Worm (Caenorhabditis elegans): ENCODE data around the gene F15E6.4.

Gene F15E6.4

DNA sequence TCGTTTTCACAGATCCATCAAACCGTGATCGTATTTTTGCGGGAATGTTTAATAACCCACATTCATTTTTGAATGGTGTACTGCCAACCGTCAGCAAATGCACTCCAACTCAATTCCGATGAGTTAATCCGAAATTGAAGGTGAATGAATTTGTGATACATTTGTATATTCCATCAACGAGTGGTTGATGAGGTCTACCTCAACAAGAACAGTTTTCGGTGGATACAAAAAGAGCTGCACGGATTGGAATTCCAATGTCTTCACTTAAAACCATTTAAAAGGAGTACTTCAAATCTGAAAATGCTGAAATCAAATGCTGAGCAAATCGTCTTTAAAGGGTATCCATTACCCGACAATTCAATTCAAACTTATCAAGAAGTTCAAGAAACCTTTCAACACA lies 2.0 kb upstream of the F15E6.4 start, which contains the start of gene F15E6.5:
F15E6.5 (plus strand) TSS at position 301 of the 400 bp plus-strand sequence.
- no peak for TF ChIP-seq ztf-29 (GFP tag; IDR thresholded peaks at IDR 0.05)
- TF ChIP-seq flt-1 (GFP tag; IDR thresholded peaks at IDR 0.05) = no peak
- TF ChIP-seq ztf-23 (GFP tag; IDR thresholded peaks at IDR 0.05) = no peak
- TF ChIP-seq T22C8.4 (GFP tag; IDR thresholded peaks at IDR 0.05) = no peak
- no peak for TF ChIP-seq med-1 (GFP tag; optimal IDR thresholded peaks at IDR 0.05; ENCODE audit: insufficient read depth)
- no peak for TF ChIP-seq ref-1 (GFP tag; conservative IDR thresholded peaks at IDR 0.05)
- no peak for TF ChIP-seq cog-1 (tag; optimal IDR thresholded peaks at IDR 0.05)
- no peak for TF ChIP-seq klf-2 (GFP tag; conservative IDR thresholded peaks at IDR 0.05)
- no peak for TF ChIP-seq tab-1 (GFP tag; IDR thresholded peaks at IDR 0.05)

DNA sequence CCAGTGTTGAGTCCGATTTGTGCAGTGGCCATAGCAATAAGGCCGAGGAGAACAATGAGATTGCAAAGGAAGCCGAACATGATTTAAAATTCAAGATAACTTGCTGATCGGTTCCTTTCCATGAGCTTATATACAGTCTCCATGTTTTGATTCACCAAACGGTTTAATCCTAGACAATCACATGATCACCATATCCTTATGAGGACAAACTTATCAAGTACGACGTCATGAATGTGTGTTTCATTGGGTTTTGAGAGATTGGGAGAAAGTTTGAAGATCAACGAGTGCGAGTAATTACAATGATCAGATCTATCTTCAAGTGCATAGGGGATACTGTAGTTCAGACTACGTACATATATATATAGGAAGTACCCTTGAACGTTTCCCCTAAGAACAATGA lies 802 bp upstream of the F15E6.4 start, which contains the start of gene dct-7:
dct-7 (minus strand) TSS at position 101 of the 400 bp plus-strand sequence.
- TF ChIP-seq ztf-23 (GFP tag; IDR thresholded peaks at IDR 0.05) = no peak
- TF ChIP-seq cog-1 (tag; optimal IDR thresholded peaks at IDR 0.05) = no peak
- no peak for TF ChIP-seq tab-1 (GFP tag; IDR thresholded peaks at IDR 0.05)
- no peak for TF ChIP-seq ztf-29 (GFP tag; IDR thresholded peaks at IDR 0.05)
- no peak for TF ChIP-seq klf-2 (GFP tag; conservative IDR thresholded peaks at IDR 0.05)
- TF ChIP-seq ref-1 (GFP tag; conservative IDR thresholded peaks at IDR 0.05) = no peak
- no peak for TF ChIP-seq med-1 (GFP tag; optimal IDR thresholded peaks at IDR 0.05; ENCODE audit: insufficient read depth)
- TF ChIP-seq flt-1 (GFP tag; IDR thresholded peaks at IDR 0.05) = no peak
- TF ChIP-seq T22C8.4 (GFP tag; IDR thresholded peaks at IDR 0.05) = no peak

DNA sequence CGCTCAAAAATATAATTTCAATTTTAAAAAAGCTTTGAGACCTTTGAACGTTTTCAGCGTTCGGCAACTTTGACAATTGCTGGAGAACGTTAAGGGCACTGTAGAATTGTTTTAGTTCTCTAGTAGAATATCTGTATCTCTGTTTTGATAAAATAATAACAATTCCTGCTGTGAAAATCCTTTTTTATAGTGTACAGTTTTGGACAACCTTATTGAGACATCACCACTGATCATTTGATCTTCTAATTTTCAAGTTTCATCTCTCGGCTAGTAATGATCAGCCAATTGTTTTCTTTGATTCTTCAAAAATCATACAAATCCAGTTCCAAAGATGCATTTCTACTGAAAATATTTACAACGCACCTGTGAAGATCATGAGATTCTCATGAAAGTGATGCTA lies 1.3 kb downstream of the F15E6.4 start, which contains the start of gene F15E6.10:
F15E6.10 (plus strand) TSS at position 301 of the 400 bp plus-strand sequence.
- TF ChIP-seq ztf-23 (GFP tag; IDR thresholded peaks at IDR 0.05) (no peak), tab-1 (GFP tag; IDR thresholded peaks at IDR 0.05) (no peak), cog-1 (tag; optimal IDR thresholded peaks at IDR 0.05) (no peak), ref-1 (GFP tag; conservative IDR thresholded peaks at IDR 0.05) (no peak), flt-1 (GFP tag; IDR thresholded peaks at IDR 0.05) (no peak)

- TF ChIP-seq ztf-23 (GFP tag; IDR thresholded peaks at IDR 0.05) (no peak), tab-1 (GFP tag; IDR thresholded peaks at IDR 0.05) (no peak)
Observed at ce11 chrIV:4294552-4294951, 3.3 kb downstream of the F15E6.4 start, which contains the start of gene F15E6.3. TSS of gene F15E6.3 (plus strand) at chrIV:4294895.

- TF ChIP-seq klf-2 (GFP tag; conservative IDR thresholded peaks at IDR 0.05) (no peak), med-1 (GFP tag; optimal IDR thresholded peaks at IDR 0.05; ENCODE audit: insufficient read depth) (no peak), cog-1 (tag; optimal IDR thresholded peaks at IDR 0.05) (no peak), tab-1 (GFP tag; IDR thresholded peaks at IDR 0.05) (no peak)
Observed at ce11 chrIV:4298983-4299382, 7.7 kb downstream of the F15E6.4 start, which contains the start of gene F15E6.9. TSS of gene F15E6.9 (minus strand) at chrIV:4299083.

- no peak for TF ChIP-seq ztf-29 (GFP tag; IDR thresholded peaks at IDR 0.05)
- TF ChIP-seq T22C8.4 (GFP tag; IDR thresholded peaks at IDR 0.05) = no peak
- no peak for TF ChIP-seq tab-1 (GFP tag; IDR thresholded peaks at IDR 0.05)
- no peak for TF ChIP-seq ref-1 (GFP tag; conservative IDR thresholded peaks at IDR 0.05)
- no peak for TF ChIP-seq klf-2 (GFP tag; conservative IDR thresholded peaks at IDR 0.05)
- TF ChIP-seq ztf-23 (GFP tag; IDR thresholded peaks at IDR 0.05) = no peak
- no peak for TF ChIP-seq flt-1 (GFP tag; IDR thresholded peaks at IDR 0.05)
- no peak for TF ChIP-seq med-1 (GFP tag; optimal IDR thresholded peaks at IDR 0.05; ENCODE audit: insufficient read depth)
- no peak for TF ChIP-seq cog-1 (tag; optimal IDR thresholded peaks at IDR 0.05)
Observed at ce11 chrIV:4299994-4300393, 8.7 kb downstream of the F15E6.4 start.

- TF ChIP-seq ztf-29 (GFP tag; IDR thresholded peaks at IDR 0.05) (no peak), ref-1 (GFP tag; conservative IDR thresholded peaks at IDR 0.05) (no peak), med-1 (GFP tag; optimal IDR thresholded peaks at IDR 0.05; ENCODE audit: insufficient read depth) (no peak), tab-1 (GFP tag; IDR thresholded peaks at IDR 0.05) (peak; percentile 41; the same call in 1 of the 2 replicates)
Observed at ce11 chrIV:4301202-4301601, 9.9 kb downstream of the F15E6.4 start, which contains the start of gene lgc-22. TSS of gene lgc-22 (plus strand) at chrIV:4301306.

- no peak for TF ChIP-seq flt-1 (GFP tag; IDR thresholded peaks at IDR 0.05)
- no peak for TF ChIP-seq T22C8.4 (GFP tag; IDR thresholded peaks at IDR 0.05)
- no peak for TF ChIP-seq ztf-23 (GFP tag; IDR thresholded peaks at IDR 0.05)
- no peak for TF ChIP-seq ref-1 (GFP tag; conservative IDR thresholded peaks at IDR 0.05)
- TF ChIP-seq klf-2 (GFP tag; conservative IDR thresholded peaks at IDR 0.05) = no peak
Observed at ce11 chrIV:4306317-4306716, 15.0 kb downstream of the F15E6.4 start.

DNA sequence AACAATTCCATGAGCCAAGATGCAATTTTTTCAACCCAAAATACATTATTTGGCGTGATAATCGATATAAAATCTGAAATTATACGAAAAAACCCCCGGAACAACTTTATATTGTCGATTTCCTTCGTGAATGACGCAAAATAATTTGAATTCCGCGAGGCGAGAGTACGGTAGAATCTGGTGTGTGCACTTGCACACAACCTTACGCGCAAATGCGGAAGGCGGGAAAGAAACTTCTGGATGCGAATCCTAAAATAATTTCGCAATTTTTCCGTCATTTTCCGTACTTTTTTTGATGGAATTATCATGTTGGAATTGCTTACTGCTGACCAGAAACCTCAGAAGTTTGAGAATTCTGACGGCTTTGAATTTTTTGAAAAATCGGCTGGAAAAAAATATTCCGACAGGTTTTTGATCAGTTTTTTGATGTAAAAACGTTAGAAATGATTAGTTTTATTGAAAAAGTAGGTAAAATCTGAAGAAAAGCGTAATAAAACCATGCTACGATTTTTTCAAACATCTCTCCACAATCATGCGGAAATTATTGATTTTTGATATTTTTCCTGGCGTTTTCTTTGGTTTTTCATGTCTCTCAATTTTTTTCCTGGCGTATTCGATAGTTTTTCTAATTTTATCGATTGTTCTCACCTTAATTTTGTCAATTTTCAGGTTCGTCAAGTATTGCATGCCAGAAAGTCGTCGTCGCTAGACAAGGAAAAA lies 16.1 kb downstream of the F15E6.4 start, which contains the start of gene set-9:
set-9 (plus strand) TSS at position 670 of the 720 bp plus-strand sequence.
- no peak for TF ChIP-seq med-1 (GFP tag; optimal IDR thresholded peaks at IDR 0.05; ENCODE audit: insufficient read depth)

DNA sequence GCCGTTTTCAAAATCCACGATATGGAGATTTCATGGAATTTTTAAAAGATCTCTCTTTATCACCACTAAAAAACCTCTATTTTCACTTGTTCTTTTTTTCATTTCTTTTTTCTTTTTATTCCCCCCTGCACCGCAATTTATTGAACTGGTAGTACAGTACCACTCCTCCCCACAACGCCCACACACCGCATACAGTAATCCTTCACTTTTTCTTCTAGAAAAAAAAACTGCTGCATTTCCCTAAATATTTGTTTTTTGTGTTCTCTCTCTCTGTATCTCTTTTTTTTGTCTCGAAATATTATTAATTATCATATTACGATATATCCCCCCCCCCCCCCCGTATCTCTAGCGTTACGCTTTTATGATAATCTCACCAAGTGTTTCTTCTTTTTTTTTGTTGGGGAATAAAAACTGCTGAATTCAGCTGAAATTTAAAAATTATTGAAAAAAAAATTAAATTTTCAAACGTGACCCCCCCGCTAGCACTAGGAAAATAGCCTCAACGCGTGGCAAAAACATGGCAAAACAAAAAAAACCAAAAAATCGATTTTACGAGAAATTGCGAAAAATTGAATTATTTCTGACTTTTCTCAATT lies 25.6 kb downstream of the F15E6.4 start, which contains the start of gene Y24D9B.1:
Y24D9B.1 (plus strand) TSS at position 546 of the 596 bp plus-strand sequence.
- TF ChIP-seq tab-1 (GFP tag; IDR thresholded peaks at IDR 0.05) (no peak), med-1 (GFP tag; optimal IDR thresholded peaks at IDR 0.05; ENCODE audit: insufficient read depth) (no peak), ztf-29 (GFP tag; IDR thresholded peaks at IDR 0.05) (no peak), flt-1 (GFP tag; IDR thresholded peaks at IDR 0.05) (no peak), cog-1 (tag; optimal IDR thresholded peaks at IDR 0.05) (no peak), klf-2 (GFP tag; conservative IDR thresholded peaks at IDR 0.05) (no peak), ref-1 (GFP tag; conservative IDR thresholded peaks at IDR 0.05) (no peak), T22C8.4 (GFP tag; IDR thresholded peaks at IDR 0.05) (no peak)

Data from whole organism, midembryonic.